Worm (Caenorhabditis elegans): ENCODE measurements around the gene F21D5.3.

The F21D5.3 gene

ce11 chrIV:8748967-8749366 is 18.4 kb downstream of the F21D5.3 start:
- TF ChIP-seq ztf-11 (tag; optimal IDR thresholded peaks at IDR 0.05): no peak
- no peak for TF ChIP-seq mxl-3 (GFP tag; optimal IDR thresholded peaks at IDR 0.05)
- TF ChIP-seq mdt-29 (GFP tag; IDR thresholded peaks at IDR 0.05): no peak
- TF ChIP-seq spr-3 (GFP tag; optimal IDR thresholded peaks at IDR 0.05): no peak
- no peak for TF ChIP-seq lin-29 (GFP tag; IDR thresholded peaks at IDR 0.05)
- TF ChIP-seq lin-39 (tag; optimal IDR thresholded peaks at IDR 0.05): no peak
- TF ChIP-seq daf-12 (tag; optimal IDR thresholded peaks at IDR 0.05): no peak
- no peak for TF ChIP-seq Y105C5A.15 (GFP tag; IDR thresholded peaks at IDR 0.05)
- no peak for TF ChIP-seq set-16 (GFP tag; IDR thresholded peaks at IDR 0.05)
- no peak for TF ChIP-seq nhr-6 (tag; optimal IDR thresholded peaks at IDR 0.05)
- no peak for TF ChIP-seq madf-5 (GFP tag; IDR thresholded peaks at IDR 0.05)
- no peak for TF ChIP-seq attf-4 (tag; optimal IDR thresholded peaks at IDR 0.05)
- TF ChIP-seq zag-1 (tag; optimal IDR thresholded peaks at IDR 0.05): no peak
- no peak for TF ChIP-seq mxl-2 (GFP tag; conservative IDR thresholded peaks at IDR 0.05)
- no peak for TF ChIP-seq nhr-42 (GFP tag; IDR thresholded peaks at IDR 0.05)

- TF ChIP-seq snpc-1.2 (GFP tag; IDR thresholded peaks at IDR 0.05): peak; percentile 34; the same call in 1 of the 2 replicates
- no peak for TF ChIP-seq pqm-1 (tag; optimal IDR thresholded peaks at IDR 0.05)
Observed at ce11 chrIV:8752492-8752891, 21.9 kb downstream of the F21D5.3 start.

- TF ChIP-seq hmg-1.1 (GFP tag; IDR thresholded peaks at IDR 0.05) (no peak), snpc-1.2 (GFP tag; IDR thresholded peaks at IDR 0.05) (0 out of 2 replicates have a peak, but pooled peaks have one; percentile 6)
Observed at ce11 chrIV:8754146-8754545, 23.5 kb downstream of the F21D5.3 start.

- TF ChIP-seq mxl-3 (GFP tag; optimal IDR thresholded peaks at IDR 0.05) (no peak), hlh-30 (tag; optimal IDR thresholded peaks at IDR 0.05; ENCODE audit: insufficient read depth) (no peak), ceh-20 (GFP tag; IDR thresholded peaks at IDR 0.05) (no peak), pqm-1 (tag; optimal IDR thresholded peaks at IDR 0.05) (no peak), nhr-25 (tag; optimal IDR thresholded peaks at IDR 0.05; ENCODE audit: borderline replicate concordance, insufficient read depth) (no peak), madf-5 (GFP tag; IDR thresholded peaks at IDR 0.05) (no peak), zag-1 (tag; optimal IDR thresholded peaks at IDR 0.05) (no peak), lin-29 (GFP tag; IDR thresholded peaks at IDR 0.05) (no peak), zfp-3 (GFP tag; conservative IDR thresholded peaks at IDR 0.05) (no peak), F49E8.2 (tag; optimal IDR thresholded peaks at IDR 0.05; ENCODE audit: borderline replicate concordance) (no peak), lin-39 (tag; optimal IDR thresholded peaks at IDR 0.05) (no peak), madf-9 (GFP tag; conservative IDR thresholded peaks at IDR 0.05) (no peak), nhr-102 (tag; optimal IDR thresholded peaks at IDR 0.05) (no peak), pha-4 (GFP tag; IDR thresholded peaks at IDR 0.05) (no peak), pha-4 (tag; optimal IDR thresholded peaks at IDR 0.05) (no peak), ztf-7 (tag; optimal IDR thresholded peaks at IDR 0.05) (no peak), T20F7.1 (GFP tag; optimal IDR thresholded peaks at IDR 0.05) (no peak), egl-27 (tag; optimal IDR thresholded peaks at IDR 0.05) (no peak)
Observed at ce11 chrIV:8754727-8755126, 24.1 kb downstream of the F21D5.3 start, which contains the start of gene elli-1. TSS of gene elli-1 (minus strand) at chrIV:8754827.

ce11 chrIV:8757729-8758128 is 27.1 kb downstream of the F21D5.3 start:
- TF ChIP-seq Y48G9A.11 (GFP tag; IDR thresholded peaks at IDR 0.05) (no peak), T26A8.4 (GFP tag; IDR thresholded peaks at IDR 0.05) (no peak; the same call in 1 of the 2 replicates), lsy-2 (tag; optimal IDR thresholded peaks at IDR 0.05) (peak in 1 of 2 experiments; percentile 4), dve-1 (tag; optimal IDR thresholded peaks at IDR 0.05; ENCODE audit: insufficient read depth) (peak; percentile 59), Y105C5A.15 (GFP tag; IDR thresholded peaks at IDR 0.05) (no peak), nhr-77 (tag; optimal IDR thresholded peaks at IDR 0.05) (no peak), mdl-1 (tag; optimal IDR thresholded peaks at IDR 0.05) (peak in 1 of 2 experiments; percentile 14), nhr-25 (tag; optimal IDR thresholded peaks at IDR 0.05; ENCODE audit: borderline replicate concordance, insufficient read depth) (no peak), F26F4.8 (GFP tag; conservative IDR thresholded peaks at IDR 0.05) (no peak), mes-2 (tag; optimal IDR thresholded peaks at IDR 0.05; ENCODE audit: poor library complexity, severe bottlenecking) (no peak), F44E2.7 (GFP tag; IDR thresholded peaks at IDR 0.05) (no peak), lin-1 (GFP tag; IDR thresholded peaks at IDR 0.05) (peak; percentile 71; the same call in 1 of the 2 replicates), unc-62 (GFP tag; optimal IDR thresholded peaks at IDR 0.05 in 1 of 2) (peak in 1 of 2 experiments; percentile 74), unc-62 (tag; optimal IDR thresholded peaks at IDR 0.05) (no peak), pqm-1 (tag; optimal IDR thresholded peaks at IDR 0.05) (peak; percentile 89), nhr-111 (GFP tag; optimal IDR thresholded peaks at IDR 0.05) (no peak), fos-1 (tag; optimal IDR thresholded peaks at IDR 0.05) (no peak)

Data from whole organism, L4 larva.